Fruit fly (Drosophila melanogaster): ENCODE measurements around the gene CG42327.

CG42327 gene

dm6 chr3R:11623025-11623424 lies 32.9 kb upstream of the CG42327 start, which contains the start of gene CG14711 (continued):
- peak; percentile 82 for TF ChIP-seq tgo (GFP tag; IDR thresholded peaks at IDR 0.05)
- TF ChIP-seq Oli (tag; optimal IDR thresholded peaks at IDR 0.05) = no peak
- TF ChIP-seq corto (GFP tag; optimal IDR thresholded peaks at IDR 0.05) = no peak
- TF ChIP-seq chm (GFP tag; IDR thresholded peaks at IDR 0.05) = peak; percentile 73
- peak; percentile 61 for TF ChIP-seq CG7786 (GFP tag; optimal IDR thresholded peaks at IDR 0.05)
- TF ChIP-seq ab (GFP tag; optimal IDR thresholded peaks at IDR 0.05) = no peak
- TF ChIP-seq Meics (GFP tag; optimal IDR thresholded peaks at IDR 0.05) = peak; percentile 79
- TF ChIP-seq dm (GFP tag; optimal IDR thresholded peaks at IDR 0.05) = peak; percentile 22
- TF ChIP-seq pan (optimal IDR thresholded peaks at IDR 0.05) = no peak
- TF ChIP-seq pan (GFP tag; optimal IDR thresholded peaks at IDR 0.05 in 1 of 2, IDR thresholded peaks at IDR 0.05 in 1 of 2) = peak in 1 of 2 experiments; percentile 86
- peak; percentile 64 for TF ChIP-seq CG12219 (GFP tag; optimal IDR thresholded peaks at IDR 0.05)
- no peak for TF ChIP-seq aop (GFP tag; IDR thresholded peaks at IDR 0.05)
- peak; percentile 80 for TF ChIP-seq sd (tag; optimal IDR thresholded peaks at IDR 0.05)
- TF ChIP-seq ap (GFP tag; IDR thresholded peaks at IDR 0.05) = peak; percentile 79
- TF ChIP-seq Hsf (GFP tag; optimal IDR thresholded peaks at IDR 0.05) = peak; percentile 89
- TF ChIP-seq chn (GFP tag; optimal IDR thresholded peaks at IDR 0.05) = peak; percentile 80
- peak; percentile 0 for TF ChIP-seq CG10274 (GFP tag; optimal IDR thresholded peaks at IDR 0.05)
- TF ChIP-seq Dp (GFP tag; optimal IDR thresholded peaks at IDR 0.05) = peak; percentile 66
- peak; percentile 75 to 77 for TF ChIP-seq Pdp1 (GFP tag; optimal IDR thresholded peaks at IDR 0.05)
- peak; percentile 86 for TF ChIP-seq sug (tag; optimal IDR thresholded peaks at IDR 0.05)
- peak; percentile 81 for TF ChIP-seq Six4 (GFP tag; optimal IDR thresholded peaks at IDR 0.05)
- peak; percentile 90 for TF ChIP-seq HmgZ (tag; optimal IDR thresholded peaks at IDR 0.05)
- peak; percentile 36 for TF ChIP-seq tx (GFP tag; optimal IDR thresholded peaks at IDR 0.05)
- peak; percentile 44; the same call in 1 of the 2 replicates for TF ChIP-seq CG1024 (GFP tag; IDR thresholded peaks at IDR 0.05)
- TF ChIP-seq ATbp (GFP tag; optimal IDR thresholded peaks at IDR 0.05) = peak; percentile 65
- TF ChIP-seq CG43689 (GFP tag; IDR thresholded peaks at IDR 0.05) = peak; percentile 51
- TF ChIP-seq CG9215 (GFP tag; IDR thresholded peaks at IDR 0.05) = peak; percentile 66
- peak; percentile 19 for TF ChIP-seq psq (GFP tag; optimal IDR thresholded peaks at IDR 0.05)
- TF ChIP-seq fu2 (GFP tag; optimal IDR thresholded peaks at IDR 0.05) = peak; percentile 60
- TF ChIP-seq CG2129 (GFP tag; IDR thresholded peaks at IDR 0.05; ENCODE audit: partially characterized antibody) = peak; percentile 61; the same call in 1 of the 2 replicates
- TF ChIP-seq Blimp-1 (GFP tag; optimal IDR thresholded peaks at IDR 0.05) = no peak
- TF ChIP-seq Bteb2 (GFP tag; optimal IDR thresholded peaks at IDR 0.05) = peak; percentile 70
- peak; percentile 52 for TF ChIP-seq Atf-2 (GFP tag; optimal IDR thresholded peaks at IDR 0.05)
- peak; percentile 79 for TF ChIP-seq CG16813 (GFP tag; IDR thresholded peaks at IDR 0.05; ENCODE audit: partially characterized antibody)
- no peak for TF ChIP-seq CG7839 (tag; optimal IDR thresholded peaks at IDR 0.05)
- TF ChIP-seq usp (GFP tag; optimal IDR thresholded peaks at IDR 0.05) = no peak
- peak; percentile 65 for TF ChIP-seq CHES-1-like (GFP tag; optimal IDR thresholded peaks at IDR 0.05)
- no peak for TF ChIP-seq D19A (tag; optimal IDR thresholded peaks at IDR 0.05)
- peak; percentile 89 for TF ChIP-seq CG32532 (GFP tag; IDR thresholded peaks at IDR 0.05)
- no peak for TF ChIP-seq hkb (optimal IDR thresholded peaks at IDR 0.05)
- TF ChIP-seq hkb (GFP tag; IDR thresholded peaks at IDR 0.05) = peak; percentile 89
- peak; percentile 90 for TF ChIP-seq az2 (GFP tag; optimal IDR thresholded peaks at IDR 0.05)
- TF ChIP-seq ind (GFP tag; optimal IDR thresholded peaks at IDR 0.05) = peak; percentile 86
- peak; percentile 72 for TF ChIP-seq ttk (GFP tag; IDR thresholded peaks at IDR 0.05)
- peak; percentile 63; the same call in 1 of the 2 replicates for TF ChIP-seq CG17612 (GFP tag; IDR thresholded peaks at IDR 0.05)
- peak; percentile 67 for TF ChIP-seq CG1647 (GFP tag; optimal IDR thresholded peaks at IDR 0.05)
- TF ChIP-seq amos (GFP tag; IDR thresholded peaks at IDR 0.05; ENCODE audit: partially characterized antibody) = peak; percentile 74
- TF ChIP-seq lmd (GFP tag; IDR thresholded peaks at IDR 0.05) = peak; percentile 80
- TF ChIP-seq Fer3 (tag; optimal IDR thresholded peaks at IDR 0.05) = peak; percentile 84
- TF ChIP-seq CG3163 (GFP tag; optimal IDR thresholded peaks at IDR 0.05) = peak; percentile 6
- TF ChIP-seq CG10462 (GFP tag; optimal IDR thresholded peaks at IDR 0.05) = peak; percentile 83
- TF ChIP-seq CG6683 (GFP tag; optimal IDR thresholded peaks at IDR 0.05) = peak; percentile 72
